Worm (Caenorhabditis elegans) whole organism, L4/young adult: ENCODE results near the gene sri-57.

Source experiments
- W03F9.2 ChIP-seq: fragments of 150-350 bp; optimal IDR thresholded peaks from 2 replicates; lab custom pipeline; 2014; ENCODE audit warnings: missing biosample characterization, missing genetic modification characterization
- dao-5 ChIP-seq: sonication (generic microtip); optimal IDR thresholded peaks from 2 replicates; lab custom pipeline; 2016; ENCODE audit warnings: missing genotype, missing genetic modification characterization, moderate library complexity, missing compliant biosample characterization
- him-1 ChIP-seq: sonication (generic microtip); optimal IDR thresholded peaks from 2 replicates; lab custom pipeline; 2016; ENCODE audit warnings: missing genotype, missing genetic modification reagents, missing genetic modification characterization, missing compliant biosample characterization

DNA sequence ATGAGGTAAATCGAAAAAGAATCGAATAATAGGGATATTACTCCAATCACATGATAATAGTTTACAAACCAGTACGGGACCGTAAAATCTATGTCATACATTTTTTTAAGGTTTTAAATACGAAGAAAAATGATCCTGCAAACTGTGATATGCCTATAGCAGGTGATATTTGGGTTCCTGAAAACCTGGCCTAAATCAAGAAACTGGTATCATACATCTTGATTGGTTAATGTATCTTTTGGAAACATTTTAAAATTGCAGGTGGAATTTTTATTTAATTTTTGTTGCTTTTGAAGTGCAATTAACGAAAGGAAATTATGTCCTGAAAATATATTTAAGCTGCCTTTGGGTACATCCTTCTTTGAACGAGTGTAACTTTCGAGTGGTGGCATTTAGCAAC lies 28.0 kb upstream of the sri-57 start, which contains the start of gene sri-61:
- TF ChIP-seq W03F9.2: no peak
- TF ChIP-seq him-1 (tag; lab: Kevin White, UChicago): no peak
- no peak for TF ChIP-seq dao-5 (tag; lab: Kevin White, UChicago)
